Fruit fly (Drosophila melanogaster) whole organism, prepupa: ENCODE results near the gene CG45061.

Experiments used
- CG15336 ChIP-seq: fragments of 200-800 bp; sonication (Bioruptor generic); IDR thresholded peaks from 2 replicates; pipeline ENCODE4 v1.3.6; 2022; ENCODE audit warnings: missing biosample characterization, missing genetic modification characterization
- CG1621 ChIP-seq: fragments of 200-800 bp; sonication (Bioruptor generic); optimal IDR thresholded peaks from 3 replicates; lab custom pipeline; 2018; ENCODE audit warnings: missing biosample characterization, mild to moderate bottlenecking, missing genetic modification characterization
- CG3032 ChIP-seq: fragments of 200-800 bp; optimal IDR thresholded peaks from 2 replicates; lab custom pipeline; 2019; ENCODE audit warnings: missing biosample characterization, mild to moderate bottlenecking, missing genetic modification characterization, moderate library complexity
- CG31627 ChIP-seq: fragments of 200-800 bp; sonication (Bioruptor generic); optimal IDR thresholded peaks from 3 replicates; lab custom pipeline; 2016; ENCODE audit warnings: missing biosample characterization, missing genetic modification characterization
- CG32006 ChIP-seq: fragments of 200-800 bp; sonication (Bioruptor generic); optimal IDR thresholded peaks from 3 replicates; lab custom pipeline; 2017; ENCODE audit warnings: missing biosample characterization, mild to moderate bottlenecking, missing genetic modification characterization
- CG34406 ChIP-seq: fragments of 200-800 bp; sonication (Bioruptor generic); optimal IDR thresholded peaks from 3 replicates; lab custom pipeline; 2016; ENCODE audit warnings: missing biosample characterization, missing genetic modification characterization
- CG3919 ChIP-seq: fragments of 200-800 bp; sonication (Bioruptor generic); optimal IDR thresholded peaks from 3 replicates; lab custom pipeline; 2016; ENCODE audit warnings: missing biosample characterization, missing genetic modification characterization
- CG4318 ChIP-seq: fragments of 200-800 bp; sonication (Bioruptor generic); optimal IDR thresholded peaks from 3 replicates; lab custom pipeline; 2017; ENCODE audit warnings: missing biosample characterization, mild to moderate bottlenecking, missing genetic modification characterization
- CG6163 ChIP-seq: fragments of 200-800 bp; sonication (Bioruptor generic); IDR thresholded peaks from 3 replicates; pipeline ENCODE4 v1.3.6; 2022; ENCODE audit warnings: missing biosample characterization, missing genetic modification characterization
- CG6276 ChIP-seq: fragments of 200-800 bp; sonication (Bioruptor generic); optimal IDR thresholded peaks from 2 replicates; lab custom pipeline; 2017; ENCODE audit warnings: missing biosample characterization, mild to moderate bottlenecking, missing genetic modification characterization
- CG6808 ChIP-seq: fragments of 200-800 bp; sonication (Bioruptor generic); optimal IDR thresholded peaks from 3 replicates; lab custom pipeline; 2017; ENCODE audit warnings: missing biosample characterization, missing genetic modification characterization, mild to moderate bottlenecking, moderate library complexity, missing genetic modification reagents
- CG6854 ChIP-seq: fragments of 200-800 bp; sonication (Bioruptor generic); optimal IDR thresholded peaks from 2 replicates; lab custom pipeline; 2017; ENCODE audit warnings: missing biosample characterization, mild to moderate bottlenecking, missing genetic modification characterization
- CG8119 ChIP-seq: fragments of 200-800 bp; sonication (Bioruptor generic); IDR thresholded peaks from 3 replicates; pipeline ENCODE4 v1.3.6; 2022; ENCODE audit warnings: missing biosample characterization, missing genetic modification characterization
- CG9139 ChIP-seq: fragments of 200-800 bp; sonication (Bioruptor generic); optimal IDR thresholded peaks from 3 replicates; lab custom pipeline; 2017; ENCODE audit warnings: missing biosample characterization, mild to moderate bottlenecking, missing genetic modification characterization
- Eip78C ChIP-seq: fragments of 200-800 bp; sonication (Bioruptor generic); peaks from one replicate; lab custom pipeline; 2016; ENCODE audit warnings: missing biosample characterization, missing genetic modification characterization
- Eip93F ChIP-seq: fragments of 200-800 bp; sonication (Bioruptor generic); optimal IDR thresholded peaks from 2 replicates; lab custom pipeline; 2016; ENCODE audit warnings: missing biosample characterization, mild to moderate bottlenecking, missing genetic modification characterization
- Ets21C ChIP-seq: fragments of 200-800 bp; sonication (Bioruptor generic); optimal IDR thresholded peaks from 3 replicates; lab custom pipeline; 2016; ENCODE audit warnings: missing biosample characterization, missing genetic modification characterization
- Ets96B ChIP-seq: fragments of 200-800 bp; optimal IDR thresholded peaks from 2 replicates; lab custom pipeline; 2019; ENCODE audit warnings: missing biosample characterization, mild to moderate bottlenecking, missing genetic modification characterization, moderate library complexity
- Hr39 ChIP-seq: fragments of 200-800 bp; sonication (Bioruptor generic); optimal IDR thresholded peaks from 2 replicates; lab custom pipeline; 2016; ENCODE audit warnings: missing biosample characterization, missing genetic modification characterization
- Hr4 ChIP-seq: fragments of 200-800 bp; sonication (Bioruptor generic); optimal IDR thresholded peaks from 3 replicates; lab custom pipeline; 2016; ENCODE audit warnings: missing biosample characterization, missing genetic modification characterization
- Lpt ChIP-seq: fragments of 200-800 bp; sonication (Bioruptor generic); optimal IDR thresholded peaks from 3 replicates; lab custom pipeline; 2016; ENCODE audit warnings: missing biosample characterization, missing genetic modification characterization
- OdsH ChIP-seq: fragments of 200-800 bp; sonication (Bioruptor generic); optimal IDR thresholded peaks from 3 replicates; lab custom pipeline; 2016; ENCODE audit warnings: missing biosample characterization, missing genetic modification characterization
- Smox ChIP-seq: fragments of 200-800 bp; sonication (Bioruptor generic); optimal IDR thresholded peaks from 3 replicates; lab custom pipeline; 2016; ENCODE audit warnings: missing biosample characterization, missing genetic modification characterization
- achi ChIP-seq: fragments of 200-800 bp; sonication (Bioruptor generic); optimal IDR thresholded peaks from 3 replicates; lab custom pipeline; 2016; ENCODE audit warnings: missing biosample characterization, missing genetic modification characterization
- acj6 ChIP-seq: fragments of 200-800 bp; sonication (Bioruptor generic); optimal IDR thresholded peaks from 3 replicates; lab custom pipeline; 2016; ENCODE audit warnings: missing biosample characterization, missing genetic modification characterization
- dsx ChIP-seq: fragments of 200-800 bp; optimal IDR thresholded peaks from 3 replicates; lab custom pipeline; 2019; ENCODE audit warnings: missing biosample characterization, mild to moderate bottlenecking, missing genetic modification characterization, moderate library complexity; ENCODE audit not compliant: poor library complexity, severe bottlenecking
- eg ChIP-seq: fragments of 200-800 bp; sonication (Bioruptor generic); IDR thresholded peaks from 3 replicates; pipeline ENCODE4 v1.3.6; 2022; ENCODE audit warnings: missing biosample characterization, missing genetic modification characterization
- fd59A ChIP-seq: fragments of 200-800 bp; sonication (Bioruptor generic); optimal IDR thresholded peaks from 2 replicates; lab custom pipeline; 2017; ENCODE audit warnings: missing biosample characterization, mild to moderate bottlenecking, missing genetic modification characterization, missing genetic modification reagents
- fd85E ChIP-seq: fragments of 200-800 bp; sonication (Bioruptor generic); optimal IDR thresholded peaks from 3 replicates; lab custom pipeline; 2016; ENCODE audit warnings: missing biosample characterization, missing genetic modification characterization
- fkh ChIP-seq: fragments of 200-800 bp; sonication (Bioruptor generic); optimal IDR thresholded peaks from 3 replicates; lab custom pipeline; 2017; ENCODE audit warnings: missing biosample characterization, mild to moderate bottlenecking, missing genetic modification characterization, moderate library complexity
- lz ChIP-seq: fragments of 200-800 bp; sonication (Bioruptor generic); optimal IDR thresholded peaks from 3 replicates; lab custom pipeline; 2016; ENCODE audit warnings: missing biosample characterization, missing genetic modification characterization
- net ChIP-seq: fragments of 200-800 bp; sonication (Bioruptor generic); optimal IDR thresholded peaks from 3 replicates; lab custom pipeline; 2016; ENCODE audit warnings: missing biosample characterization, missing genetic modification characterization
- pdm3 ChIP-seq: fragments of 200-800 bp; sonication (Bioruptor generic); optimal IDR thresholded peaks from 3 replicates; lab custom pipeline; 2016; ENCODE audit warnings: missing biosample characterization, missing genetic modification characterization
- salr ChIP-seq, 2 experiments: fragments of 200-800 bp; sonication (Bioruptor generic); optimal IDR thresholded peaks; 3 replicates each; lab custom pipeline; 2016 to 2018; ENCODE audit warnings: missing biosample characterization in 2 of 2, missing genetic modification characterization in 2 of 2, mild to moderate bottlenecking in 1 of 2
- spab ChIP-seq: fragments of 200-800 bp; sonication (Bioruptor generic); optimal IDR thresholded peaks from 2 replicates; lab custom pipeline; 2017; ENCODE audit warnings: missing biosample characterization, mild to moderate bottlenecking, missing genetic modification characterization, missing genetic modification reagents
- ss ChIP-seq, 2 experiments: fragments of 200-800 bp; sonication (Bioruptor generic); optimal IDR thresholded peaks; 2 replicates in 1 of 2; 3 replicates in 1 of 2; lab custom pipeline; 2017 to 2018; ENCODE audit warnings: mild to moderate bottlenecking in 2 of 2, missing biosample characterization in 2 of 2, missing genetic modification characterization in 2 of 2, moderate library complexity in 1 of 2
- topi ChIP-seq: fragments of 200-800 bp; sonication (Bioruptor generic); optimal IDR thresholded peaks from 3 replicates; lab custom pipeline; 2016; ENCODE audit warnings: missing biosample characterization, missing genetic modification characterization
- vri ChIP-seq: fragments of 200-800 bp; sonication (Bioruptor generic); optimal IDR thresholded peaks from 3 replicates; lab custom pipeline; 2016; ENCODE audit warnings: missing biosample characterization, mild to moderate bottlenecking, missing genetic modification characterization

Gene CG45061

dm6 chrX:9892834-9893233, 21.3 kb upstream of the CG45061 start (continued):
- TF ChIP-seq CG6854: no peak
- TF ChIP-seq CG34406: peak; percentile 44
- peak; percentile 79 for TF ChIP-seq CG31627
- TF ChIP-seq Hr39 (GFP tag; lab: Kevin White, UChicago): peak; percentile 80
- TF ChIP-seq ss (GFP tag; optimal IDR thresholded peaks at IDR 0.05; lab: Kevin White, UChicago): no peak
- no peak for TF ChIP-seq CG4318 (GFP tag; lab: Kevin White, UChicago)
- no peak for TF ChIP-seq spab
- peak; percentile 37 for TF ChIP-seq CG32006 (GFP tag; lab: Kevin White, UChicago)
- no peak for TF ChIP-seq CG9139 (GFP tag; lab: Kevin White, UChicago)
- TF ChIP-seq Ets21C: peak; percentile 65
- peak; percentile 54 for TF ChIP-seq vri (GFP tag; lab: Kevin White, UChicago)
- peak; percentile 72 for TF ChIP-seq lz (GFP tag; lab: Kevin White, UChicago)

- TF ChIP-seq fd59A (GFP tag; lab: Kevin White, UChicago): no peak
- TF ChIP-seq CG32006 (GFP tag; lab: Kevin White, UChicago): no peak
Measured at dm6 chrX:9889686-9890085, 18.2 kb upstream of the CG45061 start.

- TF ChIP-seq fkh (peak; percentile 74), CG6163 (GFP tag; lab: Robert Waterston, UW) (no peak)
Measured at dm6 chrX:9885363-9885762, 13.9 kb upstream of the CG45061 start.

- TF ChIP-seq CG6163 (GFP tag; lab: Robert Waterston, UW): peak; percentile 45; the same call in 2 of the 3 replicates
- peak; percentile 31 for TF ChIP-seq OdsH (GFP tag; lab: Kevin White, UChicago)
- TF ChIP-seq ss (GFP tag; optimal IDR thresholded peaks at IDR 0.05; lab: Kevin White, UChicago): peak in 1 of 2 experiments; percentile 42
- peak; percentile 0 for TF ChIP-seq dsx (GFP tag; lab: Kevin White, UChicago)
- TF ChIP-seq topi (GFP tag; lab: Kevin White, UChicago): no peak
- peak; percentile 18 for TF ChIP-seq Eip78C (GFP tag; lab: Kevin White, UChicago)
- TF ChIP-seq eg (GFP tag; lab: Robert Waterston, UW): peak; percentile 60
- TF ChIP-seq CG15336 (GFP tag; lab: Robert Waterston, UW): no peak
- no peak for TF ChIP-seq salr (GFP tag; optimal IDR thresholded peaks at IDR 0.05; lab: Kevin White, UChicago)
- no peak for TF ChIP-seq Eip93F (GFP tag; lab: Kevin White, UChicago)
- peak; percentile 29 for TF ChIP-seq CG34406
- no peak for TF ChIP-seq CG3032
- TF ChIP-seq acj6 (GFP tag; lab: Kevin White, UChicago): peak; percentile 13
- TF ChIP-seq net (GFP tag; lab: Kevin White, UChicago): no peak
- peak; percentile 67 for TF ChIP-seq CG6854
- TF ChIP-seq CG6808: peak; percentile 19
- TF ChIP-seq Ets96B (tag; lab: Kevin White, UChicago): no peak
- peak; percentile 38 for TF ChIP-seq CG1621 (tag; lab: Kevin White, UChicago)
- TF ChIP-seq fd85E (GFP tag; lab: Kevin White, UChicago): no peak
- TF ChIP-seq Hr4: peak; percentile 3
- TF ChIP-seq CG8119 (GFP tag; lab: Robert Waterston, UW): peak; percentile 46; the same call in 1 of the 3 replicates
- TF ChIP-seq Smox: peak; percentile 2
- peak; percentile 18 for TF ChIP-seq CG6276 (GFP tag; lab: Kevin White, UChicago)
- peak; percentile 19 for TF ChIP-seq CG32006 (GFP tag; lab: Kevin White, UChicago)
- peak; percentile 36 for TF ChIP-seq achi
- TF ChIP-seq CG3919 (GFP tag; lab: Kevin White, UChicago): no peak
- peak; percentile 43 for TF ChIP-seq Lpt (GFP tag; lab: Kevin White, UChicago)
- no peak for TF ChIP-seq vri (GFP tag; lab: Kevin White, UChicago)
- TF ChIP-seq pdm3 (GFP tag; lab: Kevin White, UChicago): peak; percentile 3
Measured at dm6 chrX:9884221-9884620, 12.7 kb upstream of the CG45061 start, which contains the start of gene CG9691. Gene CG9691, plus strand, starts transcription at chrX:9884442.
